Worm (Caenorhabditis elegans) whole organism, L1 larva: ENCODE measurements around the gene R04D3.2.

Experiments used
- C04F5.9 ChIP-seq: sonication (generic microtip); optimal IDR thresholded peaks from 2 replicates; lab custom pipeline; 2016; ENCODE audit warnings: missing genetic modification characterization, missing compliant biosample characterization
- C34B4.2 ChIP-seq: sonication (generic microtip); optimal IDR thresholded peaks from 2 replicates; lab custom pipeline; 2017; ENCODE audit warnings: mild to moderate bottlenecking, missing genetic modification characterization, missing compliant biosample characterization
- Y116A8C.19 ChIP-seq: sonication (generic microtip); optimal IDR thresholded peaks from 2 replicates; lab custom pipeline; 2016; ENCODE audit warnings: missing compliant biosample characterization, missing genetic modification characterization, borderline replicate concordance
- aha-1 ChIP-seq: fragments of 150-350 bp; optimal IDR thresholded peaks from 2 replicates; lab custom pipeline; 2014; ENCODE audit warnings: missing biosample characterization, missing genetic modification characterization
- aly-2 ChIP-seq: fragments of 150-350 bp; optimal IDR thresholded peaks from 2 replicates; lab custom pipeline; 2014; ENCODE audit warnings: missing biosample characterization, missing genetic modification characterization
- blmp-1 ChIP-seq: fragments of 150-350 bp; optimal IDR thresholded peaks from 2 replicates; lab custom pipeline; 2014; ENCODE audit warnings: missing biosample characterization, missing genetic modification characterization
- ceh-63 ChIP-seq: fragments of 200-800 bp; sonication (Bioruptor generic); optimal IDR thresholded peaks from 2 replicates; lab custom pipeline; 2018; ENCODE audit warnings: mild to moderate bottlenecking, missing genetic modification characterization, missing compliant biosample characterization
- ceh-82 ChIP-seq, 3 experiments: fragments of 150-350 bp in 1 of 3; sonication (generic microtip) in 2 of 3; optimal IDR thresholded peaks; 2 replicates each; lab custom pipeline; 2014 to 2017; ENCODE audit warnings: missing biosample characterization in 3 of 3, missing genetic modification characterization in 3 of 3
- ceh-90 ChIP-seq: sonication (generic microtip); optimal IDR thresholded peaks from 2 replicates; lab custom pipeline; 2016; ENCODE audit warnings: missing genetic modification characterization, missing compliant biosample characterization
- ces-1 ChIP-seq: fragments of 150-350 bp; optimal IDR thresholded peaks from 2 replicates; lab custom pipeline; 2014; ENCODE audit warnings: missing biosample characterization, missing genetic modification reagents, missing genetic modification characterization
- dpl-1 ChIP-seq, 3 experiments: fragments of 150-350 bp in 2 of 3; sonication (generic microtip) in 1 of 3; optimal IDR thresholded peaks; 2 replicates each; lab custom pipeline; 2014 to 2017; ENCODE audit warnings: missing biosample characterization in 3 of 3, missing genetic modification characterization in 3 of 3, missing genetic modification reagents in 3 of 3
- dsc-1 ChIP-seq: sonication (generic microtip); optimal IDR thresholded peaks from 2 replicates; lab custom pipeline; 2016; ENCODE audit warnings: mild to moderate bottlenecking, missing genetic modification characterization, missing compliant biosample characterization
- efl-1 ChIP-seq, 4 experiments: fragments of 150-350 bp; optimal IDR thresholded peaks in 3 of 4; peaks in 1 of 4; 1 replicate in 1 of 4; 2 replicates in 3 of 4; lab custom pipeline; 2014; ENCODE audit warnings: missing biosample characterization in 2 of 4, missing genetic modification characterization in 2 of 4, missing genetic modification reagents in 2 of 4
- efl-3 ChIP-seq: fragments of 200-800 bp; sonication (Bioruptor generic); optimal IDR thresholded peaks from 2 replicates; lab custom pipeline; 2018; ENCODE audit warnings: mild to moderate bottlenecking, missing genetic modification characterization, missing compliant biosample characterization
- egl-13 ChIP-seq: sonication (generic microtip); optimal IDR thresholded peaks from 2 replicates; lab custom pipeline; 2016; ENCODE audit warnings: missing genotype, missing genetic modification reagents, missing genetic modification characterization, missing compliant biosample characterization
- egl-27 ChIP-seq, 2 experiments: fragments of 150-350 bp in 1 of 2; sonication (generic microtip); optimal IDR thresholded peaks; 3 replicates each; lab custom pipeline; 2017 to 2018; ENCODE audit warnings: missing biosample characterization in 2 of 2, missing genetic modification characterization in 2 of 2, missing genetic modification reagents in 2 of 2
- elt-2 ChIP-seq: sonication (generic microtip); optimal IDR thresholded peaks from 2 replicates; lab custom pipeline; 2016; ENCODE audit warnings: missing genetic modification characterization, mild to moderate bottlenecking, inconsistent platforms, missing compliant biosample characterization, missing genetic modification reagents
- elt-3 ChIP-seq, 6 experiments: fragments of 150-350 bp in 1 of 6; sonication (generic microtip); optimal IDR thresholded peaks; 2 replicates each; lab custom pipeline; 2017 to 2018; ENCODE audit warnings: missing biosample characterization in 6 of 6, missing genetic modification characterization in 6 of 6, inconsistent platforms in 1 of 6
- fkh-8 ChIP-seq: sonication (generic microtip); optimal IDR thresholded peaks from 2 replicates; lab custom pipeline; 2016; ENCODE audit warnings: mild to moderate bottlenecking, missing genetic modification characterization, missing compliant biosample characterization
- fos-1 ChIP-seq: fragments of 150-350 bp; optimal IDR thresholded peaks from 2 replicates; lab custom pipeline; 2014; ENCODE audit warnings: missing biosample characterization, missing genetic modification characterization
- grh-1 ChIP-seq: fragments of 200-800 bp; sonication (Bioruptor generic); IDR thresholded peaks from 2 replicates; pipeline ENCODE4 v1.3.6; 2022; ENCODE audit warnings: missing genetic modification reagents, missing genetic modification characterization, missing compliant biosample characterization
- hlh-17 ChIP-seq: fragments of 200-800 bp; sonication (Bioruptor generic); optimal IDR thresholded peaks from 2 replicates; lab custom pipeline; 2018; ENCODE audit warnings: missing genetic modification characterization, mild to moderate bottlenecking, missing compliant biosample characterization, moderate library complexity, borderline replicate concordance
- hlh-4 ChIP-seq: sonication (generic microtip); optimal IDR thresholded peaks from 2 replicates; lab custom pipeline; 2016; ENCODE audit warnings: mild to moderate bottlenecking, missing genetic modification characterization, missing compliant biosample characterization
- irx-1 ChIP-seq: sonication (generic microtip); optimal IDR thresholded peaks from 2 replicates; lab custom pipeline; 2016; ENCODE audit warnings: missing genetic modification characterization, missing compliant biosample characterization
- jun-1 ChIP-seq: fragments of 150-350 bp; optimal IDR thresholded peaks from 2 replicates; lab custom pipeline; 2014; ENCODE audit warnings: missing biosample characterization, missing genetic modification reagents, missing genetic modification characterization
- lin-13 ChIP-seq: fragments of 150-350 bp; optimal IDR thresholded peaks from 2 replicates; lab custom pipeline; 2014; ENCODE audit warnings: missing biosample characterization, missing genetic modification reagents, missing genetic modification characterization
- lin-14 ChIP-seq: fragments of 200-800 bp; sonication (Bioruptor generic); optimal IDR thresholded peaks from 2 replicates; lab custom pipeline; 2018; ENCODE audit warnings: mild to moderate bottlenecking, missing genetic modification characterization, moderate library complexity, missing compliant biosample characterization
- lin-35 ChIP-seq, 2 experiments: fragments of 150-350 bp; optimal IDR thresholded peaks; 2 replicates each; lab custom pipeline; 2014; ENCODE audit warnings: missing biosample characterization in 2 of 2, missing genetic modification characterization in 2 of 2, missing genetic modification reagents in 2 of 2
- lin-39 ChIP-seq: fragments of 150-350 bp; optimal IDR thresholded peaks from 2 replicates; lab custom pipeline; 2014; ENCODE audit warnings: missing biosample characterization, missing genetic modification reagents, missing genetic modification characterization
- lsy-2 ChIP-seq, 2 experiments: fragments of 150-350 bp; optimal IDR thresholded peaks; 2 replicates each; lab custom pipeline; 2014; ENCODE audit warnings: missing biosample characterization in 2 of 2, missing genetic modification characterization in 2 of 2
- mab-9 ChIP-seq: fragments of 200-800 bp; sonication (Bioruptor generic); IDR thresholded peaks from 2 replicates; pipeline ENCODE4 v1.3.6; 2022; ENCODE audit warnings: missing genetic modification reagents, missing genetic modification characterization, missing compliant biosample characterization
- nhr-12 ChIP-seq: sonication (generic microtip); optimal IDR thresholded peaks from 2 replicates; lab custom pipeline; 2017; ENCODE audit warnings: missing biosample characterization, missing genetic modification characterization
- nhr-47 ChIP-seq: sonication (generic microtip); optimal IDR thresholded peaks from 2 replicates; lab custom pipeline; 2016; ENCODE audit warnings: mild to moderate bottlenecking, missing genetic modification characterization, moderate library complexity, missing compliant biosample characterization
- nhr-77 ChIP-seq: fragments of 150-350 bp; optimal IDR thresholded peaks from 2 replicates; lab custom pipeline; 2014; ENCODE audit warnings: missing biosample characterization, missing genetic modification characterization
- nhr-84 ChIP-seq: sonication (generic microtip); optimal IDR thresholded peaks from 2 replicates; lab custom pipeline; 2017; ENCODE audit warnings: missing biosample characterization, missing genetic modification characterization
- nhr-85 ChIP-seq: sonication (generic microtip); peaks from one replicate; lab custom pipeline; 2016; ENCODE audit warnings: missing genetic modification characterization, inconsistent platforms, missing compliant biosample characterization
- nhr-90 ChIP-seq: sonication (generic microtip); optimal IDR thresholded peaks from 2 replicates; lab custom pipeline; 2016; ENCODE audit warnings: mild to moderate bottlenecking, missing genetic modification characterization, missing compliant biosample characterization; ENCODE audit not compliant: poor library complexity
- pax-3 ChIP-seq: fragments of 200-800 bp; sonication (Bioruptor generic); optimal IDR thresholded peaks from 2 replicates; lab custom pipeline; 2018; ENCODE audit warnings: mild to moderate bottlenecking, missing genetic modification characterization, moderate library complexity, missing compliant biosample characterization
- pqm-1 ChIP-seq: sonication (generic microtip); optimal IDR thresholded peaks from 3 replicates; lab custom pipeline; 2017; ENCODE audit warnings: missing biosample characterization, missing genetic modification characterization
- rnt-1 ChIP-seq: sonication (generic microtip); optimal IDR thresholded peaks from 2 replicates; lab custom pipeline; 2016; ENCODE audit warnings: mild to moderate bottlenecking, missing genetic modification characterization, moderate library complexity, missing compliant biosample characterization
- skn-1 ChIP-seq: fragments of 150-350 bp; optimal IDR thresholded peaks from 2 replicates; lab custom pipeline; 2014; ENCODE audit warnings: missing biosample characterization, missing genetic modification characterization
- sox-4 ChIP-seq: sonication (generic microtip); optimal IDR thresholded peaks from 2 replicates; lab custom pipeline; 2016; ENCODE audit warnings: missing genetic modification characterization, missing compliant biosample characterization
- swsn-7 ChIP-seq: sonication (generic microtip); optimal IDR thresholded peaks from 2 replicates; lab custom pipeline; 2016; ENCODE audit warnings: missing genetic modification characterization, missing compliant biosample characterization
- unc-130 ChIP-seq: fragments of 150-350 bp; optimal IDR thresholded peaks from 2 replicates; lab custom pipeline; 2017; ENCODE audit warnings: missing biosample characterization, missing genetic modification characterization, inconsistent platforms
- unc-86 ChIP-seq: sonication (generic microtip); optimal IDR thresholded peaks from 2 replicates; lab custom pipeline; 2016; ENCODE audit warnings: missing genetic modification characterization, missing compliant biosample characterization
- xbp-1 ChIP-seq: sonication (generic microtip); optimal IDR thresholded peaks from 2 replicates; lab custom pipeline; 2016; ENCODE audit warnings: missing genetic modification characterization, missing compliant biosample characterization
- zag-1 ChIP-seq: fragments of 150-350 bp; optimal IDR thresholded peaks from 2 replicates; lab custom pipeline; 2014; ENCODE audit warnings: missing biosample characterization, missing genetic modification characterization
- ztf-11 ChIP-seq, 2 experiments: sonication (generic microtip); optimal IDR thresholded peaks; 2 replicates each; lab custom pipeline; 2016 to 2017; ENCODE audit warnings: missing genetic modification characterization in 2 of 2, missing biosample characterization in 1 of 2, missing compliant biosample characterization in 1 of 2
- ztf-4 ChIP-seq: fragments of 150-350 bp; optimal IDR thresholded peaks from 2 replicates; lab custom pipeline; 2014; ENCODE audit warnings: missing biosample characterization, missing genetic modification characterization

R04D3.2 gene

DNA sequence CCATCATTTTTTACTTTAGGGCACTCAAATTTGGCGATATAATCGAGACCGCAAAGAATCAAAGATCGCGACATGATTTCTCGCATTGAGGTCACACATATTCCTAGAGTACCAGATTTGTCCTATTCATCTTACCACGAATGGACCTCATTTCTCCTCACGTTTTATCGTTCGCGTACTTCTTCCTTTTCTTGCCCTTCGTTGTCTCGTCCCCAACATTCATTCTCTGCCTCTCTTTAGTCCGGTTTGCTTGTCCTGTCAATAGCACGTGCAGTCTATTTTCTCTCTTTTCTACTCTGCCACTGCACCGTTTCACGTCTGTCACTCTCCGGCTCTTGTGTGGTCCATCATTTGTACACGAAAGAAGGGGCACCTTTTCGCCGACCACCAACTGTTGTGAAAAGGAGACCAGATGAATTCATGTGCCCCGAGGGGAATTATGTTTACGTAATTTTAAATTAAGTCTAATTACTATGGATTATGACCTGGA lies 35.0 kb downstream of the R04D3.2 start (continued):
- TF ChIP-seq lsy-2 (tag; optimal IDR thresholded peaks at IDR 0.05; lab: Kevin White, UChicago) (peak; percentile 54 to 66), egl-27 (tag; optimal IDR thresholded peaks at IDR 0.05; lab: Kevin White, UChicago) (peak in 1 of 2 experiments; percentile 63), pqm-1 (tag; lab: Kevin White, UChicago) (no peak), dpl-1 (GFP tag; optimal IDR thresholded peaks at IDR 0.05; lab: Kevin White, UChicago) (no peak), lin-14 (peak; percentile 96), nhr-12 (no peak), hlh-4 (no peak), dsc-1 (tag; lab: Kevin White, UChicago) (peak; percentile 56), efl-1 (optimal IDR thresholded peaks at IDR 0.05; lab: Kevin White, UChicago) (peak; percentile 34 to 39), efl-1 (GFP tag; optimal IDR thresholded peaks at IDR 0.05 in 1 of 2; lab: Kevin White, UChicago) (peak in 1 of 2 experiments; percentile 46), elt-2 (no peak), aly-2 (tag; lab: Kevin White, UChicago) (no peak), lin-13 (GFP tag; lab: Kevin White, UChicago) (peak; percentile 25), fkh-8 (tag; lab: Kevin White, UChicago) (peak; percentile 53), nhr-47 (tag; lab: Kevin White, UChicago) (peak; percentile 69), pax-3 (no peak), hlh-17 (no peak), nhr-90 (tag; lab: Kevin White, UChicago) (peak; percentile 19), skn-1 (tag; lab: Kevin White, UChicago) (peak; percentile 42), unc-130 (tag; lab: Kevin White, UChicago) (no peak), aha-1 (tag; lab: Kevin White, UChicago) (peak; percentile 26), ztf-11 (tag; optimal IDR thresholded peaks at IDR 0.05; lab: Kevin White, UChicago) (no peak), nhr-84 (tag; lab: Kevin White, UChicago) (no peak), irx-1 (tag; lab: Kevin White, UChicago) (peak; percentile 35), sox-4 (tag; lab: Kevin White, UChicago) (no peak), jun-1 (tag; lab: Kevin White, UChicago) (peak; percentile 41), blmp-1 (tag; lab: Kevin White, UChicago) (peak; percentile 49), swsn-7 (tag; lab: Kevin White, UChicago) (peak; percentile 74), ceh-82 (tag; optimal IDR thresholded peaks at IDR 0.05; lab: Kevin White, UChicago) (peak; percentile 7 to 65 (median 26)), xbp-1 (tag; lab: Kevin White, UChicago) (peak; percentile 62), zag-1 (tag; lab: Kevin White, UChicago) (no peak), ztf-4 (tag; lab: Kevin White, UChicago) (peak; percentile 9), efl-3 (no peak), C04F5.9 (tag; lab: Kevin White, UChicago) (no peak), rnt-1 (peak; percentile 82), nhr-85 (tag; lab: Kevin White, UChicago) (peak; percentile 87), elt-3 (tag; optimal IDR thresholded peaks at IDR 0.05; lab: Kevin White, UChicago) (peak in 2 of 6 experiments; percentile 8 to 28), grh-1 (GFP tag; lab: Robert Waterston, UW) (peak; percentile 60), ceh-90 (tag; lab: Kevin White, UChicago) (no peak), fos-1 (tag; lab: Kevin White, UChicago) (peak; percentile 40), ces-1 (GFP tag; lab: Kevin White, UChicago) (no peak), nhr-77 (peak; percentile 44)

DNA sequence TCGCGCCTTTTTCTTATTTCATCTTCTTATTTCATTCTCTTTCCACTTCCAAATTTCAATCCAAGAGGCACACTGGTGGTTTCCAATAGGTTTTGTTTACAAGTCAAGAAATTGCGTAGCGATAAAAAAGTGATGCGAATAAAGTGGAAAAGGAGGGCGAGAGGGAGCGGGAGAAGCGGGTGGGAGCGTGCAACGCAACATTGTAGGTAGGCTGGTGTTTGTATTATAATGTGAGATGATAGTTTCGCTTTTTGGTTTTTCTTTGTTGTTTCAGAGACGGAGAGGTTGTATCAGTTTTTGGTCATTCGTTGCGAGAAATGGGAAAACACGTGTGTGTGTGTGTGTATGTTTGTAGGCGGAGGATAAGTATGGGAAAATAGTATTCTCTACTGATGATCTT lies 36.3 kb downstream of the R04D3.2 start:
- TF ChIP-seq lin-13 (GFP tag; lab: Kevin White, UChicago), result no peak
- no peak for TF ChIP-seq xbp-1 (tag; lab: Kevin White, UChicago)
- no peak for TF ChIP-seq C34B4.2 (tag; lab: Kevin White, UChicago)
- no peak for TF ChIP-seq hlh-17
- peak; percentile 95 for TF ChIP-seq nhr-85 (tag; lab: Kevin White, UChicago)
- TF ChIP-seq ceh-90 (tag; lab: Kevin White, UChicago), result no peak
- no peak for TF ChIP-seq aly-2 (tag; lab: Kevin White, UChicago)
- no peak for TF ChIP-seq jun-1 (tag; lab: Kevin White, UChicago)
- TF ChIP-seq nhr-84 (tag; lab: Kevin White, UChicago), result no peak
- TF ChIP-seq ceh-63 (GFP tag; lab: Kevin White, UChicago), result no peak
- TF ChIP-seq unc-86 (tag; lab: Kevin White, UChicago), result no peak
- TF ChIP-seq egl-13 (tag; lab: Kevin White, UChicago), result no peak
- TF ChIP-seq grh-1 (GFP tag; lab: Robert Waterston, UW), result 0 out of 2 replicates have a peak, but pooled peaks have one; percentile 7
- no peak for TF ChIP-seq ces-1 (GFP tag; lab: Kevin White, UChicago)
- no peak for TF ChIP-seq mab-9
- no peak for TF ChIP-seq Y116A8C.19
- TF ChIP-seq pax-3, result no peak
- peak in 1 of 2 experiments; percentile 30 for TF ChIP-seq lsy-2 (tag; optimal IDR thresholded peaks at IDR 0.05; lab: Kevin White, UChicago)
- TF ChIP-seq ceh-82 (tag; optimal IDR thresholded peaks at IDR 0.05; lab: Kevin White, UChicago), result peak in 1 of 3 experiments; percentile 6
- TF ChIP-seq dsc-1 (tag; lab: Kevin White, UChicago), result no peak
- no peak for TF ChIP-seq nhr-47 (tag; lab: Kevin White, UChicago)
- TF ChIP-seq lin-39, result no peak
- peak; percentile 64 for TF ChIP-seq nhr-77
- TF ChIP-seq lin-35 (GFP tag; optimal IDR thresholded peaks at IDR 0.05; lab: Kevin White, UChicago), result peak in 1 of 2 experiments; percentile 64
